Worm (Caenorhabditis elegans) whole organism, L4 larva: ENCODE data around the gene M03B6.1.

Experiments used
- R02D3.7 ChIP-seq: fragments of 150-350 bp; sonication (generic microtip); optimal IDR thresholded peaks from 3 replicates; lab custom pipeline; 2014; ENCODE audit warnings: missing biosample characterization, missing genetic modification characterization
- aly-2 ChIP-seq: sonication (generic microtip); optimal IDR thresholded peaks from 2 replicates; lab custom pipeline; 2018; ENCODE audit warnings: missing biosample characterization, missing genetic modification characterization
- ama-1 ChIP-seq: fragments of 150-350 bp; optimal IDR thresholded peaks from 2 replicates; lab custom pipeline; 2014; ENCODE audit warnings: inconsistent platforms, mixed read lengths
- dmd-6 ChIP-seq: fragments of 200-800 bp; sonication (Bioruptor generic); IDR thresholded peaks from 2 replicates; pipeline ENCODE4 v1.3.6; 2022; ENCODE audit warnings: missing genetic modification reagents, missing genetic modification characterization, missing compliant biosample characterization
- gei-8 ChIP-seq: fragments of 200-800 bp; sonication (Bioruptor generic); optimal IDR thresholded peaks from 2 replicates; lab custom pipeline; 2018; ENCODE audit warnings: mild to moderate bottlenecking, missing genetic modification characterization, missing compliant biosample characterization
- jun-1 ChIP-seq: fragments of 150-350 bp; optimal IDR thresholded peaks from 2 replicates; lab custom pipeline; 2014; ENCODE audit warnings: missing biosample characterization, missing genetic modification reagents, missing genetic modification characterization
- pha-4 ChIP-seq, 2 experiments: fragments of 150-350 bp in 1 of 2; fragments of 200-800 bp in 1 of 2; sonication (Bioruptor generic) in 1 of 2; IDR thresholded peaks in 1 of 2; optimal IDR thresholded peaks in 1 of 2; 2 replicates each; pipeline versions ENCODE4 v1.3.6 to Lab custom; 2014 to 2022; ENCODE audit warnings: missing genetic modification characterization in 2 of 2, missing genetic modification reagents in 2 of 2, missing biosample characterization in 1 of 2, missing compliant biosample characterization in 1 of 2
- php-3 ChIP-seq: fragments of 200-800 bp; sonication (Bioruptor generic); IDR thresholded peaks from 2 replicates; pipeline ENCODE4 v1.3.6; 2022; ENCODE audit warnings: missing genetic modification reagents, missing genetic modification characterization, missing compliant biosample characterization

DNA sequence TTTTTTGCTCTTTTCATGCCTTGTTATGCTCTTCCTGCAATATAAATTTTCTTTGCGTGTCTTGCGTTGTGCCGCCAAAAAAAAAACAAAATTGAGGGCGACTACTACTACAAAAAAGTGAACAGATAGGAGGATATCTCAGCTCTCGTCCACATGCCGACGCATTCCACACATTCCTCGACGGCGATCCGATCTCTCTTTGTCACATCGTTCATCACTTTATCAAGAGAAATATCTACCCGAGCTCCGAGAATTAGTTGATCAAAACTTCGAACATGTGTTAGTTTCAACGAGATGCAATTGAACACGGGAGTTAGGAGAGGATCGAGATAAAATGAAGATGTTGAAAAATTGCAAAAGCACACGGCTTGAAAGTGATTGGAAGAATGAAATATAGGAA lies 29.7 kb downstream of the M03B6.1 start:
- no peak for TF ChIP-seq ama-1 (lab: Kevin White, UChicago)
- no peak for TF ChIP-seq php-3 (GFP tag; lab: Robert Waterston, UW)
- no peak for TF ChIP-seq pha-4 (GFP tag; IDR thresholded peaks at IDR 0.05; lab: Robert Waterston, UW)
- TF ChIP-seq pha-4 (tag; optimal IDR thresholded peaks at IDR 0.05; lab: Kevin White, UChicago): no peak
- TF ChIP-seq aly-2 (tag; lab: Kevin White, UChicago): no peak
- TF ChIP-seq gei-8: no peak
- no peak for TF ChIP-seq R02D3.7 (tag; lab: Kevin White, UChicago)
- TF ChIP-seq jun-1 (tag; lab: Kevin White, UChicago): no peak
- TF ChIP-seq dmd-6 (GFP tag; lab: Robert Waterston, UW): no peak
